Worm (Caenorhabditis elegans) whole organism, L1 larva: ENCODE measurements around the gene raga-1.

Experiments used
- C04F5.9 ChIP-seq: sonication (generic microtip); optimal IDR thresholded peaks from 2 replicates; lab custom pipeline; 2016; ENCODE audit warnings: missing genetic modification characterization, missing compliant biosample characterization
- C16A3.4 ChIP-seq: fragments of 150-350 bp; optimal IDR thresholded peaks from 2 replicates; lab custom pipeline; 2014; ENCODE audit warnings: missing biosample characterization, missing genetic modification characterization
- aha-1 ChIP-seq: fragments of 150-350 bp; optimal IDR thresholded peaks from 2 replicates; lab custom pipeline; 2014; ENCODE audit warnings: missing biosample characterization, missing genetic modification characterization
- aly-2 ChIP-seq: fragments of 150-350 bp; optimal IDR thresholded peaks from 2 replicates; lab custom pipeline; 2014; ENCODE audit warnings: missing biosample characterization, missing genetic modification characterization
- blmp-1 ChIP-seq: fragments of 150-350 bp; optimal IDR thresholded peaks from 2 replicates; lab custom pipeline; 2014; ENCODE audit warnings: missing biosample characterization, missing genetic modification characterization
- ceh-63 ChIP-seq: fragments of 200-800 bp; sonication (Bioruptor generic); optimal IDR thresholded peaks from 2 replicates; lab custom pipeline; 2018; ENCODE audit warnings: mild to moderate bottlenecking, missing genetic modification characterization, missing compliant biosample characterization
- ceh-82 ChIP-seq, 3 experiments: fragments of 150-350 bp in 1 of 3; sonication (generic microtip) in 2 of 3; optimal IDR thresholded peaks; 2 replicates each; lab custom pipeline; 2014 to 2017; ENCODE audit warnings: missing biosample characterization in 3 of 3, missing genetic modification characterization in 3 of 3
- ceh-90 ChIP-seq: sonication (generic microtip); optimal IDR thresholded peaks from 2 replicates; lab custom pipeline; 2016; ENCODE audit warnings: missing genetic modification characterization, missing compliant biosample characterization
- efl-1 ChIP-seq, 4 experiments: fragments of 150-350 bp; optimal IDR thresholded peaks in 3 of 4; peaks in 1 of 4; 1 replicate in 1 of 4; 2 replicates in 3 of 4; lab custom pipeline; 2014; ENCODE audit warnings: missing biosample characterization in 2 of 4, missing genetic modification characterization in 2 of 4, missing genetic modification reagents in 2 of 4
- egl-27 ChIP-seq, 2 experiments: fragments of 150-350 bp in 1 of 2; sonication (generic microtip); optimal IDR thresholded peaks; 3 replicates each; lab custom pipeline; 2017 to 2018; ENCODE audit warnings: missing biosample characterization in 2 of 2, missing genetic modification characterization in 2 of 2, missing genetic modification reagents in 2 of 2
- elt-2 ChIP-seq: sonication (generic microtip); optimal IDR thresholded peaks from 2 replicates; lab custom pipeline; 2016; ENCODE audit warnings: missing genetic modification characterization, mild to moderate bottlenecking, inconsistent platforms, missing compliant biosample characterization, missing genetic modification reagents
- fkh-4 ChIP-seq: sonication (generic microtip); optimal IDR thresholded peaks from 2 replicates; lab custom pipeline; 2016; ENCODE audit warnings: missing compliant biosample characterization, missing genetic modification characterization, borderline replicate concordance
- hlh-17 ChIP-seq: fragments of 200-800 bp; sonication (Bioruptor generic); optimal IDR thresholded peaks from 2 replicates; lab custom pipeline; 2018; ENCODE audit warnings: missing genetic modification characterization, mild to moderate bottlenecking, missing compliant biosample characterization, moderate library complexity, borderline replicate concordance
- hlh-4 ChIP-seq: sonication (generic microtip); optimal IDR thresholded peaks from 2 replicates; lab custom pipeline; 2016; ENCODE audit warnings: mild to moderate bottlenecking, missing genetic modification characterization, missing compliant biosample characterization
- lin-14 ChIP-seq: fragments of 200-800 bp; sonication (Bioruptor generic); optimal IDR thresholded peaks from 2 replicates; lab custom pipeline; 2018; ENCODE audit warnings: mild to moderate bottlenecking, missing genetic modification characterization, moderate library complexity, missing compliant biosample characterization
- mab-9 ChIP-seq: fragments of 200-800 bp; sonication (Bioruptor generic); IDR thresholded peaks from 2 replicates; pipeline ENCODE4 v1.3.6; 2022; ENCODE audit warnings: missing genetic modification reagents, missing genetic modification characterization, missing compliant biosample characterization
- mdl-1 ChIP-seq, 2 experiments: fragments of 150-350 bp; optimal IDR thresholded peaks; 2 replicates each; lab custom pipeline; 2014 to 2017; ENCODE audit warnings: missing biosample characterization in 2 of 2, missing genetic modification characterization in 2 of 2, inconsistent platforms in 1 of 2
- mef-2 ChIP-seq: fragments of 150-350 bp; optimal IDR thresholded peaks from 2 replicates; lab custom pipeline; 2014; ENCODE audit warnings: missing biosample characterization, missing genetic modification characterization
- mep-1 ChIP-seq: fragments of 150-350 bp; optimal IDR thresholded peaks from 2 replicates; lab custom pipeline; 2014; ENCODE audit warnings: missing biosample characterization, missing genetic modification characterization
- nhr-11 ChIP-seq: fragments of 150-350 bp; optimal IDR thresholded peaks from 2 replicates; lab custom pipeline; 2014; ENCODE audit warnings: missing biosample characterization, missing genetic modification characterization
- nhr-19 ChIP-seq: fragments of 200-800 bp; sonication (Bioruptor generic); conservative IDR thresholded peaks from 2 replicates; pipeline ENCODE4 v1.3.6; 2022; ENCODE audit warnings: missing genetic modification characterization, missing compliant biosample characterization
- nhr-47 ChIP-seq: sonication (generic microtip); optimal IDR thresholded peaks from 2 replicates; lab custom pipeline; 2016; ENCODE audit warnings: mild to moderate bottlenecking, missing genetic modification characterization, moderate library complexity, missing compliant biosample characterization
- nhr-71 ChIP-seq: sonication (generic microtip); optimal IDR thresholded peaks from 2 replicates; lab custom pipeline; 2016; ENCODE audit warnings: mild to moderate bottlenecking, missing genetic modification characterization, moderate library complexity, missing compliant biosample characterization
- nhr-85 ChIP-seq: sonication (generic microtip); peaks from one replicate; lab custom pipeline; 2016; ENCODE audit warnings: missing genetic modification characterization, inconsistent platforms, missing compliant biosample characterization
- rnt-1 ChIP-seq: sonication (generic microtip); optimal IDR thresholded peaks from 2 replicates; lab custom pipeline; 2016; ENCODE audit warnings: mild to moderate bottlenecking, missing genetic modification characterization, moderate library complexity, missing compliant biosample characterization
- skn-1 ChIP-seq: fragments of 150-350 bp; optimal IDR thresholded peaks from 2 replicates; lab custom pipeline; 2014; ENCODE audit warnings: missing biosample characterization, missing genetic modification characterization
- snpc-4 ChIP-seq: fragments of 150-350 bp; optimal IDR thresholded peaks from 2 replicates; lab custom pipeline; 2014; ENCODE audit warnings: missing biosample characterization, missing genetic modification characterization
- sup-37 ChIP-seq: fragments of 200-800 bp; sonication (Bioruptor generic); optimal IDR thresholded peaks from 2 replicates; lab custom pipeline; 2018; ENCODE audit warnings: mild to moderate bottlenecking, missing genetic modification characterization, missing compliant biosample characterization
- tbx-2 ChIP-seq: sonication (generic microtip); optimal IDR thresholded peaks from 2 replicates; lab custom pipeline; 2016; ENCODE audit warnings: missing genetic modification characterization, missing compliant biosample characterization
- unc-130 ChIP-seq: fragments of 150-350 bp; optimal IDR thresholded peaks from 2 replicates; lab custom pipeline; 2017; ENCODE audit warnings: missing biosample characterization, missing genetic modification characterization, inconsistent platforms
- unc-62 ChIP-seq: fragments of 150-350 bp; optimal IDR thresholded peaks from 2 replicates; lab custom pipeline; 2014; ENCODE audit warnings: missing biosample characterization, missing genetic modification reagents, missing genetic modification characterization
- unc-86 ChIP-seq: sonication (generic microtip); optimal IDR thresholded peaks from 2 replicates; lab custom pipeline; 2016; ENCODE audit warnings: missing genetic modification characterization, missing compliant biosample characterization
- unc-98 ChIP-seq: fragments of 200-800 bp; sonication (Bioruptor generic); IDR thresholded peaks from 2 replicates; pipeline ENCODE4 v1.3.6; 2022; ENCODE audit warnings: missing genetic modification characterization, missing compliant biosample characterization
- vab-15 ChIP-seq: sonication (generic microtip); optimal IDR thresholded peaks from 2 replicates; lab custom pipeline; 2017; ENCODE audit warnings: missing genotype, mild to moderate bottlenecking, missing genetic modification characterization, missing compliant biosample characterization

raga-1 gene

DNA sequence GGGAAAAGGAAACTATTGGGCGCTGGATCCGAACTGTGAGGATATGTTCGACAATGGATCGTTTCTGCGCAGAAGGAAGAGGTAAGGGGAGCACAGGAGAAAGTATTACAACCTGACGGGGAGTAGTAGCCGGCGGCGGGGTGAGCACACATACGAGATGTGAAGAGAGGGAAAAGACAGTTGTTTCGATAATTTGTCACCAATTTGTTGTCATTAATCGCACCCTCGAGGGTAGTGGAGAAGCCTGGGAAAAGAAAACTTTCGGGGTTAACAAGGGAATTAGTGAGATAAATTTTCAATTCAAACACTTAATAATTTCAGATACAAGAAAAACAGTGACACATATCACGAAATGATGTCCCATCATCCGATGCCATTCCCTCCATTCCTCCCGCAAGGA is 18.1 kb upstream of the raga-1 start:
- peak; percentile 44 for TF ChIP-seq rnt-1 (tag; lab: Kevin White, UChicago)
- no peak for TF ChIP-seq elt-2
- no peak for TF ChIP-seq efl-1 (optimal IDR thresholded peaks at IDR 0.05; lab: Kevin White, UChicago)
- TF ChIP-seq efl-1 (GFP tag; optimal IDR thresholded peaks at IDR 0.05 in 1 of 2; lab: Kevin White, UChicago) = peak in 1 of 2 experiments; percentile 88
- peak; percentile 29 for TF ChIP-seq unc-130 (tag; lab: Kevin White, UChicago)
- TF ChIP-seq mef-2 (tag; lab: Kevin White, UChicago) = no peak

DNA sequence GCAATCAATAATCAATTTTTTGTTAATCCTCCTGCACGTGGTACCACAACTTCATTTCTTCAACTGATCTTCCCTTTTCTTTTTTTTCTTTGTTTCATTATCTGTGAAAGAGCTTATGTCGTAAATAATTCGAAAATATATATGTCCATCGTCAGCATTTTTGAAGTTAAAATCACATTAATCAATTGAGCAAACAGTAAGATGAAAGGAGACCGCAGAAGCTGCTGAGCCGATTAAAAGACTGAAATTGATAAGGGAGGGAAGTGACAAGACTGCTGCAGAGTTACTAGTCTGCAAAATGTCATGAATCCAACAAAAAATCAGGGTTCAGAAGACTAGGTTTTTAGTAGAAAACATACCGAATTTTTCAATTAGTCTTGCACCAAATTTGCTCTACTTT is 17.4 kb upstream of the raga-1 start:
- TF ChIP-seq nhr-85 (tag; lab: Kevin White, UChicago) (peak; percentile 40), snpc-4 (tag; lab: Kevin White, UChicago) (no peak), mab-9 (no peak), elt-2 (peak; percentile 42)

DNA sequence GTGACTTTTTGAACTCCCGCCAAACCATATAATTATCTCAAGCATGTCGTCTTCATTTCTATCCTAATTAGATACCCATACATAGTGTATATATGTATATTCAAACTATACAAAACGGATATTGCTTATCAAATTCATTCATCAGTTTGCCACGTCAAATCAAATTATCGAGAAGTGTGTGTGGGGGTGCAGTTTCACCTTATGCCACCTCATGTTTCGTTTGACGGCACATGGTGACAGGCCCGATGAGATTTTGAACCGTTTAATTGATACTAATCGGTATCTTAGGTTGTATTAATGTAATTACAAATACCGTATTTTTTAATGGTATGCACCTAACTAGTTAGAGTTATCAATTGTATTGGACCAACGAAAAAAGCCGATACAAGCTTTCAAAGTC is 16.5 kb upstream of the raga-1 start:
- TF ChIP-seq sup-37 (GFP tag; lab: Kevin White, UChicago) (no peak), aly-2 (tag; lab: Kevin White, UChicago) (no peak), fkh-4 (tag; lab: Kevin White, UChicago) (no peak), lin-14 (GFP tag; lab: Kevin White, UChicago) (peak; percentile 13), aha-1 (tag; lab: Kevin White, UChicago) (no peak), unc-130 (tag; lab: Kevin White, UChicago) (peak; percentile 96), nhr-19 (GFP tag; lab: Robert Waterston, UW) (no peak), ceh-90 (tag; lab: Kevin White, UChicago) (no peak), egl-27 (tag; optimal IDR thresholded peaks at IDR 0.05; lab: Kevin White, UChicago) (no peak), nhr-85 (tag; lab: Kevin White, UChicago) (peak; percentile 51), hlh-17 (no peak), nhr-11 (tag; lab: Kevin White, UChicago) (no peak), mab-9 (no peak), unc-86 (tag; lab: Kevin White, UChicago) (no peak), vab-15 (tag; lab: Kevin White, UChicago) (no peak), C04F5.9 (tag; lab: Kevin White, UChicago) (no peak), ceh-63 (GFP tag; lab: Kevin White, UChicago) (no peak), ceh-82 (tag; optimal IDR thresholded peaks at IDR 0.05; lab: Kevin White, UChicago) (no peak), unc-62 (GFP tag; lab: Kevin White, UChicago) (no peak), mdl-1 (tag; optimal IDR thresholded peaks at IDR 0.05; lab: Kevin White, UChicago) (no peak), hlh-4 (tag; lab: Kevin White, UChicago) (no peak), mef-2 (tag; lab: Kevin White, UChicago) (no peak), tbx-2 (tag; lab: Kevin White, UChicago) (peak; percentile 17), unc-98 (GFP tag; lab: Robert Waterston, UW) (no peak)

DNA sequence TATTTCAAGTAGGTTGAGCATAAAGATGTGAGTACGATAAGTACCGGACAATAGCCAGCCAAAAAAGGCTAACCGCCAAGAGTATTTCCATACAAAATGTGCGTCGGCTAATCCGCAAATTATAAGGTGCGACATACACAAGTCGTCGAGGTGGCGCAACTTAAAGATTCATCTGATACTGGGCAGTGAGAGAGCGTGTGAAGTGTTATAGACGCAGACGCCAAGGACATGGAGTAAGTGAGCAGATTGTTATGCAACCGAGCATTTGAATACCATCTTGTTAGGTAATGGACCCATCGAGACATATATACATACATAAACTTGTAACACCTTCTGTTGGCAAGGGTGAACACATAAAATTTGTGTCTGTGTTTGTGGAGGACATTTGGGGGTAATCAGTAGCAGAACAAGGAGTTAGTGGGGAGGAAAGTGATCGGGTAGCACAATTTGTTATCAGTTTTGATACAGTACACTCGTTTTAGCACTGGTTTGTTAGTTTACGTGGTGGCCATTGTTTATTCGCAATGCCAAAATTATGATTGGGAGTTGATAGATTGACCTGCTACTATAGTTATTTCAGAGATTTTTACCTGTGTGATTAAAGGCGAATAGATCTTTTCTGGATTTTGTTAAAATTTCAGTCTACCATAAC is 15.8 kb upstream of the raga-1 start:
- no peak for TF ChIP-seq mep-1 (tag; lab: Kevin White, UChicago)
- no peak for TF ChIP-seq C16A3.4 (tag; lab: Kevin White, UChicago)
- TF ChIP-seq elt-2 = peak; percentile 25
- TF ChIP-seq nhr-71 (tag; lab: Kevin White, UChicago) = no peak
- TF ChIP-seq nhr-47 (tag; lab: Kevin White, UChicago) = no peak

DNA sequence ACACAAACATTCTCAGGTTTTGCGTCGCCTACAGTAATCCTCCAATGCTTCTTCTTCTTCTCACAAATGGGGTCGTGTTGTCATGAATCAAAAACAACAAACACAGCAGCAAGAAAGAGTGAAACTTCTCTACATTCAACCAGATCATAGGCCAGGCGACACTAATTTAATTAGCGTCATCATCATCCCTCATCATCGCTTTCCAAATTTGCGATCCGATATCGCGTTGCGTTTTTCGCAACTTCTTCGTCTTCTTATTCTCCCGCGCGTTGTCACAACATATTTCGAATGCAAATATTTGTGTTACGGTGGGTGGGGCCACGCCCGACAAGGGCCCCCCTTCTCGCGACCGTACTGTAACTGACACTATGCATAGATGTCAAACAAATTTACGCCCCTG is 14.7 kb upstream of the raga-1 start:
- TF ChIP-seq tbx-2 (tag; lab: Kevin White, UChicago) = peak; percentile 47
- no peak for TF ChIP-seq skn-1
- TF ChIP-seq unc-130 (tag; lab: Kevin White, UChicago) = peak; percentile 59
- peak; percentile 59 for TF ChIP-seq blmp-1 (tag; lab: Kevin White, UChicago)
- TF ChIP-seq nhr-85 (tag; lab: Kevin White, UChicago) = peak; percentile 59
- TF ChIP-seq lin-14 (GFP tag; lab: Kevin White, UChicago) = peak; percentile 42
